Fruit fly (Drosophila melanogaster) whole organism, embryonic: ENCODE results near the gene Upf2.

Source experiments
- Asciz ChIP-seq: fragments of 200-800 bp; sonication (Bioruptor generic); optimal IDR thresholded peaks from 2 replicates; lab custom pipeline; 2017; ENCODE audit warnings: missing biosample characterization, mild to moderate bottlenecking, missing genetic modification characterization, missing genetic modification reagents
- CG10366 ChIP-seq: fragments of 200-800 bp; sonication (Bioruptor generic); IDR thresholded peaks from 2 replicates; pipeline ENCODE4 v1.3.6; 2022; ENCODE audit warnings: missing biosample characterization, missing genetic modification characterization
- CG11560 ChIP-seq: fragments of 200-800 bp; sonication (Bioruptor generic); IDR thresholded peaks from 3 replicates; pipeline ENCODE4 v1.3.6; 2022; ENCODE audit warnings: missing biosample characterization, missing genetic modification characterization
- CG12236 ChIP-seq: fragments of 200-800 bp; sonication (Bioruptor generic); optimal IDR thresholded peaks from 2 replicates; lab custom pipeline; 2016; ENCODE audit warnings: missing biosample characterization, missing genetic modification characterization
- CG3281 ChIP-seq: fragments of 200-800 bp; sonication (Bioruptor generic); optimal IDR thresholded peaks from 3 replicates; lab custom pipeline; 2017; ENCODE audit warnings: missing biosample characterization, mild to moderate bottlenecking, missing genetic modification characterization
- CG4707 ChIP-seq: fragments of 200-800 bp; sonication (Bioruptor generic); optimal IDR thresholded peaks from 2 replicates; lab custom pipeline; 2018; ENCODE audit warnings: missing biosample characterization, mild to moderate bottlenecking, missing genetic modification characterization, moderate library complexity
- CHES-1-like ChIP-seq: fragments of 200-800 bp; sonication (Bioruptor generic); optimal IDR thresholded peaks from 2 replicates; lab custom pipeline; 2016; ENCODE audit warnings: missing biosample characterization, missing genetic modification characterization
- chn ChIP-seq: fragments of 200-800 bp; sonication (Bioruptor generic); optimal IDR thresholded peaks from 2 replicates; lab custom pipeline; 2016; ENCODE audit warnings: missing biosample characterization, missing genetic modification characterization
- hbn ChIP-seq: fragments of 200-800 bp; sonication (Bioruptor generic); IDR thresholded peaks from 2 replicates; pipeline ENCODE4 v1.3.6; 2022; ENCODE audit warnings: missing biosample characterization, missing genetic modification characterization; ENCODE audit not compliant: partially characterized antibody
- insv ChIP-seq, 2 experiments: fragments of 200-800 bp; sonication (Bioruptor generic); optimal IDR thresholded peaks; 3 replicates each; lab custom pipeline; 2016 to 2018; ENCODE audit warnings: missing biosample characterization in 2 of 2, missing genetic modification characterization in 2 of 2
- unc-4 ChIP-seq: fragments of 200-800 bp; sonication (Bioruptor generic); IDR thresholded peaks from 2 replicates; pipeline ENCODE4 v1.3.6; 2022; ENCODE audit warnings: missing biosample characterization, missing genetic modification characterization; ENCODE audit not compliant: partially characterized antibody

dm6 chrX:8087113-8087512 lies 11.8 kb upstream of the Upf2 start, which contains the start of gene CG2256:
- TF ChIP-seq CG11560 (no peak), CG10366 (GFP tag; lab: Robert Waterston, UW) (no peak), CG3281 (GFP tag; lab: Kevin White, UChicago) (no peak), unc-4 (GFP tag; lab: Robert Waterston, UW) (no peak), CG12236 (no peak), Asciz (GFP tag; lab: Kevin White, UChicago) (no peak), insv (GFP tag; optimal IDR thresholded peaks at IDR 0.05; lab: Kevin White, UChicago) (no peak), CHES-1-like (GFP tag; lab: Kevin White, UChicago) (no peak), chn (GFP tag; lab: Kevin White, UChicago) (no peak), CG4707 (no peak), hbn (GFP tag; lab: Robert Waterston, UW) (no peak)
